Fruit fly (Drosophila melanogaster): ENCODE results near the gene CG33234.

The CG33234 gene

dm6 chr3L:2632763-2633100 lies 28.7 kb upstream of the CG33234 start (continued):
- peak; percentile 89; the same call in 1 of the 4 replicates for TF ChIP-seq chinmo (GFP tag; IDR thresholded peaks at IDR 0.05; ENCODE audit: partially characterized antibody)
- 0 out of 3 replicates have a peak, but pooled peaks have one; percentile 19 for TF ChIP-seq CG11093 (GFP tag; IDR thresholded peaks at IDR 0.05)
- peak; percentile 44 for TF ChIP-seq CG2116 (GFP tag; optimal IDR thresholded peaks at IDR 0.05)
- no peak for TF ChIP-seq oc (tag; optimal IDR thresholded peaks at IDR 0.05)
- TF ChIP-seq CG3407 (GFP tag; optimal IDR thresholded peaks at IDR 0.05): no peak
- TF ChIP-seq Adf1 (GFP tag; IDR thresholded peaks at IDR 0.05): peak; percentile 66
- peak in 1 of 2 experiments; percentile 5 for TF ChIP-seq Dfd (GFP tag; optimal IDR thresholded peaks at IDR 0.05)
- TF ChIP-seq sr (GFP tag; IDR thresholded peaks at IDR 0.05): peak; percentile 87
- TF ChIP-seq Ssrp (tag; optimal IDR thresholded peaks at IDR 0.05): no peak
- TF ChIP-seq CG12219 (GFP tag; optimal IDR thresholded peaks at IDR 0.05): no peak
- TF ChIP-seq CG7745 (tag; optimal IDR thresholded peaks at IDR 0.05): no peak
- TF ChIP-seq CG13894 (tag; optimal IDR thresholded peaks at IDR 0.05): peak; percentile 20
- no peak for TF ChIP-seq CG8281 (tag; optimal IDR thresholded peaks at IDR 0.05)
- TF ChIP-seq Dek (tag; optimal IDR thresholded peaks at IDR 0.05): no peak
- no peak for TF ChIP-seq CG12659 (GFP tag; optimal IDR thresholded peaks at IDR 0.05)
- no peak for TF ChIP-seq phol (tag; optimal IDR thresholded peaks at IDR 0.05)
- no peak for TF ChIP-seq lmd (GFP tag; IDR thresholded peaks at IDR 0.05)
- 0 out of 2 replicates have a peak, but pooled peaks have one; percentile 28 for TF ChIP-seq al (GFP tag; IDR thresholded peaks at IDR 0.05)
- no peak for TF ChIP-seq hth (optimal IDR thresholded peaks at IDR 0.05)
- no peak for TF ChIP-seq Nf-YA (GFP tag; IDR thresholded peaks at IDR 0.05)
- TF ChIP-seq amos (GFP tag; IDR thresholded peaks at IDR 0.05; ENCODE audit: partially characterized antibody): peak; percentile 26; the same call in 1 of the 2 replicates
- no peak for TF ChIP-seq NFAT (GFP tag; IDR thresholded peaks at IDR 0.05)
- no peak; the same call in 1 of the 2 replicates for TF ChIP-seq Scr (GFP tag; IDR thresholded peaks at IDR 0.05; ENCODE audit: partially characterized antibody)
- TF ChIP-seq Atf6 (GFP tag; IDR thresholded peaks at IDR 0.05): no peak
- no peak for TF ChIP-seq CG15479 (GFP tag; optimal IDR thresholded peaks at IDR 0.05)
- no peak for TF ChIP-seq CG13296 (GFP tag; optimal IDR thresholded peaks at IDR 0.05)
- no peak for TF ChIP-seq Xrp1 (GFP tag; IDR thresholded peaks at IDR 0.05)
- no peak for TF ChIP-seq CG12391 (tag; optimal IDR thresholded peaks at IDR 0.05)
- TF ChIP-seq tio (GFP tag; optimal IDR thresholded peaks at IDR 0.05): no peak
- TF ChIP-seq salm (tag; optimal IDR thresholded peaks at IDR 0.05): no peak
- no peak for TF ChIP-seq pnt (GFP tag; optimal IDR thresholded peaks at IDR 0.05)
- TF ChIP-seq unc-4 (GFP tag; IDR thresholded peaks at IDR 0.05; ENCODE audit: partially characterized antibody): peak; percentile 34; the same call in 1 of the 2 replicates

- TF ChIP-seq CG2120 (GFP tag; optimal IDR thresholded peaks at IDR 0.05) (peak; percentile 71), tap (tag; optimal IDR thresholded peaks at IDR 0.05) (peak; percentile 66), Doc2 (GFP tag; IDR thresholded peaks at IDR 0.05) (no peak), CG30403 (GFP tag; optimal IDR thresholded peaks at IDR 0.05) (peak; percentile 73), CG8944 (GFP tag; optimal IDR thresholded peaks at IDR 0.05) (peak; percentile 10), CG3281 (GFP tag; optimal IDR thresholded peaks at IDR 0.05) (peak; percentile 91), exex (tag; optimal IDR thresholded peaks at IDR 0.05) (peak; percentile 30), CG12299 (tag; optimal IDR thresholded peaks at IDR 0.05) (peak; percentile 67), sna (GFP tag; IDR thresholded peaks at IDR 0.05; ENCODE audit: partially characterized antibody) (peak; percentile 41; the same call in 1 of the 2 replicates), bab2 (GFP tag; optimal IDR thresholded peaks at IDR 0.05) (peak; percentile 24), CG7928 (GFP tag; optimal IDR thresholded peaks at IDR 0.05) (peak; percentile 57), CG9727 (GFP tag; optimal IDR thresholded peaks at IDR 0.05) (peak; percentile 93), Optix (GFP tag; IDR thresholded peaks at IDR 0.05) (peak; percentile 67; the same call in 2 of the 3 replicates), CG8089 (GFP tag; optimal IDR thresholded peaks at IDR 0.05) (peak; percentile 79), h (optimal IDR thresholded peaks at IDR 0.05) (no peak), mirr (GFP tag; optimal IDR thresholded peaks at IDR 0.05) (peak; percentile 96), CG2116 (GFP tag; optimal IDR thresholded peaks at IDR 0.05) (peak; percentile 100), crp (GFP tag; optimal IDR thresholded peaks at IDR 0.05) (peak in 1 of 2 experiments; percentile 74), CG11723 (GFP tag; optimal IDR thresholded peaks at IDR 0.05) (peak; percentile 88)
Observed at dm6 chr3L:2634929-2635799, 26.3 kb upstream of the CG33234 start.

Measured in whole organism, embryonic.